Fruit fly (Drosophila melanogaster) whole organism, wandering third instar larva: ENCODE results near the gene lobo.

Experiments
- HLH106 ChIP-seq: fragments of 200-800 bp; optimal IDR thresholded peaks from 3 replicates; lab custom pipeline; 2019; ENCODE audit warnings: missing biosample characterization, mild to moderate bottlenecking, missing genetic modification characterization, moderate library complexity
- Hr78 ChIP-seq: fragments of >200 bp; optimal IDR thresholded peaks from 2 replicates; lab custom pipeline; 2017; ENCODE audit warnings: missing biosample characterization, missing genetic modification characterization
- brk ChIP-seq: fragments of 200-800 bp; sonication (Bioruptor generic); optimal IDR thresholded peaks from 2 replicates; lab custom pipeline; 2016; ENCODE audit warnings: missing biosample characterization, mild to moderate bottlenecking, missing genetic modification characterization
- lola ChIP-seq: fragments of >200 bp; optimal IDR thresholded peaks from 2 replicates; lab custom pipeline; 2017; ENCODE audit warnings: missing biosample characterization, missing genetic modification characterization
- psq ChIP-seq: fragments of 200-800 bp; sonication (Bioruptor generic); optimal IDR thresholded peaks from 3 replicates; lab custom pipeline; 2017; ENCODE audit warnings: missing biosample characterization, mild to moderate bottlenecking, missing genetic modification characterization, moderate library complexity

dm6 chr3R:25152342-25152741, 41.2 kb downstream of the lobo start:
- TF ChIP-seq psq (GFP tag; lab: Kevin White, UChicago) (no peak), Hr78 (GFP tag; lab: Kevin White, UChicago) (no peak), lola (GFP tag; lab: Kevin White, UChicago) (no peak), brk (no peak), HLH106 (tag; lab: Kevin White, UChicago) (no peak)
